Worm (Caenorhabditis elegans) whole organism, L4 larva: ENCODE data around the gene tsct-1.
A peak's percentile ranks its signal among the peaks of the same experiment; 100 is the strongest.

Source experiments
- D1046.2 ChIP-seq: fragments of 200-800 bp; sonication (Bioruptor generic); IDR thresholded peaks from 2 replicates; pipeline ENCODE4 v1.3.6; 2022; ENCODE audit warnings: missing genetic modification characterization, missing compliant biosample characterization
- F10B5.3 ChIP-seq: sonication (generic microtip); optimal IDR thresholded peaks from 2 replicates; lab custom pipeline; 2016; ENCODE audit warnings: mild to moderate bottlenecking, missing genetic modification characterization, missing compliant biosample characterization
- R02D3.7 ChIP-seq: fragments of 150-350 bp; sonication (generic microtip); optimal IDR thresholded peaks from 3 replicates; lab custom pipeline; 2014; ENCODE audit warnings: missing biosample characterization, missing genetic modification characterization
- T26A8.4 ChIP-seq: fragments of 200-800 bp; sonication (Bioruptor generic); IDR thresholded peaks from 2 replicates; pipeline ENCODE4 v1.3.6; 2022; ENCODE audit warnings: missing genetic modification characterization, missing compliant biosample characterization
- Y48G9A.11 ChIP-seq: fragments of 200-800 bp; sonication (Bioruptor generic); IDR thresholded peaks from 2 replicates; pipeline ENCODE4 v1.3.6; 2022; ENCODE audit warnings: missing genetic modification reagents, missing genetic modification characterization, missing compliant biosample characterization
- Y75B8A.6 ChIP-seq: fragments of 200-800 bp; sonication (Bioruptor generic); IDR thresholded peaks from 2 replicates; pipeline ENCODE4 v1.3.6; 2022; ENCODE audit warnings: missing genetic modification reagents, missing genetic modification characterization, missing compliant biosample characterization
- ZK337.2 ChIP-seq: fragments of 200-800 bp; sonication (Bioruptor generic); IDR thresholded peaks from 2 replicates; pipeline ENCODE4 v1.3.6; 2022; ENCODE audit warnings: missing genetic modification reagents, missing genetic modification characterization, missing compliant biosample characterization
- aha-1 ChIP-seq: fragments of 150-350 bp; peaks from one replicate; lab custom pipeline; 2014; ENCODE audit warnings: missing biosample characterization, missing genetic modification characterization
- aly-2 ChIP-seq: sonication (generic microtip); optimal IDR thresholded peaks from 2 replicates; lab custom pipeline; 2018; ENCODE audit warnings: missing biosample characterization, missing genetic modification characterization
- arid-1 ChIP-seq: fragments of 200-800 bp; sonication (Bioruptor generic); conservative IDR thresholded peaks from 2 replicates; pipeline ENCODE4 v1.3.6; 2022; ENCODE audit warnings: missing genetic modification reagents, missing genetic modification characterization, missing compliant biosample characterization
- ceh-20 ChIP-seq: fragments of 200-800 bp; sonication (Bioruptor generic); IDR thresholded peaks from 2 replicates; pipeline ENCODE4 v1.3.6; 2022; ENCODE audit warnings: missing genetic modification reagents, missing genetic modification characterization, missing compliant biosample characterization
- ceh-82 ChIP-seq: sonication (generic microtip); optimal IDR thresholded peaks from 2 replicates; lab custom pipeline; 2017; ENCODE audit warnings: missing biosample characterization, missing genetic modification characterization
- ces-1 ChIP-seq: fragments of 150-350 bp; sonication (generic microtip); optimal IDR thresholded peaks from 4 replicates; lab custom pipeline; 2014; ENCODE audit warnings: missing biosample characterization, missing genetic modification reagents, missing genetic modification characterization
- daf-16 ChIP-seq, 3 experiments: sonication (generic microtip); optimal IDR thresholded peaks; 2 replicates each; lab custom pipeline; 2016 to 2017; ENCODE audit warnings: missing genetic modification characterization in 3 of 3, missing genetic modification reagents in 3 of 3, mild to moderate bottlenecking in 2 of 3, missing compliant biosample characterization in 2 of 3, missing biosample characterization in 1 of 3, moderate library complexity in 1 of 3
- dmd-6 ChIP-seq: fragments of 200-800 bp; sonication (Bioruptor generic); IDR thresholded peaks from 2 replicates; pipeline ENCODE4 v1.3.6; 2022; ENCODE audit warnings: missing genetic modification reagents, missing genetic modification characterization, missing compliant biosample characterization
- dmd-8 ChIP-seq: fragments of 200-800 bp; sonication (Bioruptor generic); IDR thresholded peaks from 2 replicates; pipeline ENCODE4 v1.3.6; 2022; ENCODE audit warnings: missing genetic modification characterization, missing compliant biosample characterization
- dpl-1 ChIP-seq: fragments of 150-350 bp; optimal IDR thresholded peaks from 2 replicates; lab custom pipeline; 2014; ENCODE audit warnings: missing biosample characterization, missing genetic modification reagents, missing genetic modification characterization
- dve-1 ChIP-seq: sonication (generic microtip); optimal IDR thresholded peaks from 2 replicates; lab custom pipeline; 2017; ENCODE audit warnings: antibody characterized with exemption, mild to moderate bottlenecking, missing genetic modification characterization, missing compliant biosample characterization; ENCODE audit not compliant: insufficient read depth
- fkh-10 ChIP-seq: fragments of 150-350 bp; optimal IDR thresholded peaks from 2 replicates; lab custom pipeline; 2014; ENCODE audit warnings: missing biosample characterization, missing genetic modification reagents, missing genetic modification characterization
- hif-1 ChIP-seq, 2 experiments: sonication (generic microtip); optimal IDR thresholded peaks; 2 replicates each; lab custom pipeline; 2016 to 2017; ENCODE audit warnings: missing compliant biosample characterization in 2 of 2, missing genetic modification characterization in 2 of 2, missing genetic modification reagents in 2 of 2, missing genotype in 2 of 2, mild to moderate bottlenecking in 1 of 2
- hlh-30 ChIP-seq: sonication (generic microtip); optimal IDR thresholded peaks from 2 replicates; lab custom pipeline; 2017; ENCODE audit warnings: antibody characterized with exemption, mild to moderate bottlenecking, missing genetic modification characterization, missing compliant biosample characterization; ENCODE audit not compliant: insufficient read depth
- lim-7 ChIP-seq: fragments of 200-800 bp; sonication (Bioruptor generic); IDR thresholded peaks from 2 replicates; pipeline ENCODE4 v1.3.6; 2022; ENCODE audit warnings: missing genetic modification characterization, missing compliant biosample characterization
- lin-13 ChIP-seq: fragments of 150-350 bp; optimal IDR thresholded peaks from 2 replicates; lab custom pipeline; 2014; ENCODE audit warnings: missing biosample characterization, missing genetic modification reagents, missing genetic modification characterization
- lin-38 ChIP-seq: fragments of 200-800 bp; sonication (Bioruptor generic); IDR thresholded peaks from 2 replicates; pipeline ENCODE4 v1.3.6; 2022; ENCODE audit warnings: missing genetic modification reagents, missing genetic modification characterization, missing compliant biosample characterization
- lsy-2 ChIP-seq, 2 experiments: fragments of 150-350 bp in 1 of 2; sonication (generic microtip) in 1 of 2; optimal IDR thresholded peaks; 2 replicates each; lab custom pipeline; 2014 to 2017; ENCODE audit warnings: missing biosample characterization in 2 of 2, missing genetic modification characterization in 2 of 2
- madf-9 ChIP-seq: fragments of 200-800 bp; sonication (Bioruptor generic); conservative IDR thresholded peaks from 2 replicates; pipeline ENCODE4 v1.3.6; 2022; ENCODE audit warnings: missing genetic modification reagents, missing genetic modification characterization, missing compliant biosample characterization
- mdt-29 ChIP-seq: fragments of 200-800 bp; sonication (Bioruptor generic); IDR thresholded peaks from 2 replicates; pipeline ENCODE4 v1.3.6; 2022; ENCODE audit warnings: missing genetic modification reagents, missing genetic modification characterization, missing compliant biosample characterization
- mes-2 ChIP-seq: sonication (generic microtip); optimal IDR thresholded peaks from 2 replicates; lab custom pipeline; 2016; ENCODE audit warnings: missing genotype, mild to moderate bottlenecking, missing genetic modification characterization, missing compliant biosample characterization; ENCODE audit not compliant: poor library complexity, severe bottlenecking
- nhr-102 ChIP-seq: sonication (generic microtip); optimal IDR thresholded peaks from 2 replicates; lab custom pipeline; 2016; ENCODE audit warnings: mild to moderate bottlenecking, missing genetic modification characterization, moderate library complexity, missing compliant biosample characterization
- nhr-11 ChIP-seq: fragments of 150-350 bp; optimal IDR thresholded peaks from 2 replicates; lab custom pipeline; 2014; ENCODE audit warnings: missing biosample characterization, missing genetic modification characterization
- nhr-111 ChIP-seq: fragments of 200-800 bp; sonication (Bioruptor generic); optimal IDR thresholded peaks from 2 replicates; lab custom pipeline; 2018; ENCODE audit warnings: mild to moderate bottlenecking, missing genetic modification characterization, missing compliant biosample characterization
- nhr-237 ChIP-seq: sonication (generic microtip); optimal IDR thresholded peaks from 2 replicates; lab custom pipeline; 2017; ENCODE audit warnings: missing biosample characterization, missing genetic modification characterization
- nhr-25 ChIP-seq: sonication (generic microtip); optimal IDR thresholded peaks from 2 replicates; lab custom pipeline; 2017; ENCODE audit warnings: missing genetic modification characterization, mild to moderate bottlenecking, missing compliant biosample characterization, antibody characterized with exemption, moderate library complexity, borderline replicate concordance; ENCODE audit not compliant: insufficient read depth
- nhr-28 ChIP-seq: fragments of 150-350 bp; optimal IDR thresholded peaks from 2 replicates; lab custom pipeline; 2014; ENCODE audit warnings: missing biosample characterization, missing genetic modification characterization
- nhr-41 ChIP-seq: fragments of 200-800 bp; sonication (Bioruptor generic); IDR thresholded peaks from 2 replicates; pipeline ENCODE4 v1.3.6; 2022; ENCODE audit warnings: missing genetic modification reagents, missing genetic modification characterization, missing compliant biosample characterization
- nhr-48 ChIP-seq: sonication (generic microtip); optimal IDR thresholded peaks from 2 replicates; lab custom pipeline; 2016; ENCODE audit warnings: mild to moderate bottlenecking, missing genetic modification characterization, missing compliant biosample characterization
- nhr-77 ChIP-seq: fragments of 150-350 bp; optimal IDR thresholded peaks from 2 replicates; lab custom pipeline; 2014; ENCODE audit warnings: missing biosample characterization, missing genetic modification characterization
- pqm-1 ChIP-seq: sonication (generic microtip); optimal IDR thresholded peaks from 2 replicates; lab custom pipeline; 2017; ENCODE audit warnings: missing biosample characterization, missing genetic modification characterization
- rbr-2 ChIP-seq: sonication (generic microtip); optimal IDR thresholded peaks from 2 replicates; lab custom pipeline; 2016; ENCODE audit warnings: missing genotype, missing genetic modification characterization, missing compliant biosample characterization
- set-16 ChIP-seq: fragments of 200-800 bp; sonication (Bioruptor generic); IDR thresholded peaks from 2 replicates; pipeline ENCODE4 v1.3.6; 2022; ENCODE audit warnings: missing genetic modification reagents, missing genetic modification characterization, missing compliant biosample characterization
- spr-1 ChIP-seq: sonication (generic microtip); optimal IDR thresholded peaks from 2 replicates; lab custom pipeline; 2016; ENCODE audit warnings: mild to moderate bottlenecking, missing genetic modification characterization, missing compliant biosample characterization
- tra-1 ChIP-seq: fragments of 200-800 bp; sonication (Bioruptor generic); IDR thresholded peaks from 2 replicates; pipeline ENCODE4 v1.3.6; 2022; ENCODE audit warnings: missing genetic modification reagents, missing genetic modification characterization, missing compliant biosample characterization
- unc-62 ChIP-seq, 3 experiments: fragments of 150-350 bp in 1 of 3; sonication (generic microtip); optimal IDR thresholded peaks in 2 of 3; peaks in 1 of 3; 1 replicate in 1 of 3; 2 replicates in 2 of 3; lab custom pipeline; 2014 to 2017; ENCODE audit warnings: missing biosample characterization in 3 of 3, missing genetic modification characterization in 3 of 3, missing genetic modification reagents in 3 of 3, missing genotype in 1 of 3
- vab-7 ChIP-seq: fragments of 200-800 bp; sonication (Bioruptor generic); IDR thresholded peaks from 2 replicates; pipeline ENCODE4 v1.3.6; 2022; ENCODE audit warnings: missing genetic modification reagents, missing genetic modification characterization, missing compliant biosample characterization
- zag-1 ChIP-seq: fragments of 150-350 bp; optimal IDR thresholded peaks from 2 replicates; lab custom pipeline; 2014; ENCODE audit warnings: missing biosample characterization, missing genetic modification characterization

The tsct-1 gene

ce11 chrX:12479027-12479426 is 45.1 kb downstream of the tsct-1 start (continued):
- TF ChIP-seq ceh-82 (tag; lab: Kevin White, UChicago) (no peak), R02D3.7 (no peak), ZK337.2 (GFP tag; lab: Robert Waterston, UW) (no peak)

ce11 chrX:12480447-12480998 is 46.6 kb downstream of the tsct-1 start, which contains the start of gene atf-6:
TSS of gene atf-6 (plus strand) at chrX:12480948.
- peak; percentile 93 for TF ChIP-seq rbr-2 (tag; lab: Kevin White, UChicago)
- TF ChIP-seq lin-38 = peak; percentile 94
- no peak; the same call in 1 of the 2 replicates for TF ChIP-seq vab-7 (GFP tag; lab: Robert Waterston, UW)
- no peak for TF ChIP-seq aly-2 (tag; lab: Kevin White, UChicago)
- peak; percentile 48; the same call in 1 of the 2 replicates for TF ChIP-seq arid-1
- peak; percentile 96 for TF ChIP-seq dve-1 (tag; lab: Kevin White, UChicago)
- peak; percentile 15; the same call in 1 of the 2 replicates for TF ChIP-seq tra-1 (GFP tag; lab: Robert Waterston, UW)
- peak; percentile 59 for TF ChIP-seq nhr-77 (tag; lab: Kevin White, UChicago)
- peak; percentile 96 for TF ChIP-seq set-16 (GFP tag; lab: Robert Waterston, UW)
- peak; percentile 24 for TF ChIP-seq pqm-1 (tag; lab: Kevin White, UChicago)
- peak; percentile 48 for TF ChIP-seq fkh-10 (GFP tag; lab: Kevin White, UChicago)
- no peak for TF ChIP-seq ces-1 (GFP tag; lab: Kevin White, UChicago)
- peak; percentile 48 for TF ChIP-seq dpl-1 (GFP tag; lab: Kevin White, UChicago)
- TF ChIP-seq Y48G9A.11 (GFP tag; lab: Robert Waterston, UW) = no peak
- TF ChIP-seq nhr-48 = peak; percentile 56
- TF ChIP-seq daf-16 (GFP tag; optimal IDR thresholded peaks at IDR 0.05; lab: Kevin White, UChicago) = no peak
- peak; percentile 74 for TF ChIP-seq daf-16 (tag; optimal IDR thresholded peaks at IDR 0.05; lab: Kevin White, UChicago)
- TF ChIP-seq nhr-11 (tag; lab: Kevin White, UChicago) = peak; percentile 69
- peak; percentile 48; the same call in 1 of the 2 replicates for TF ChIP-seq T26A8.4 (GFP tag; lab: Robert Waterston, UW)
- no peak for TF ChIP-seq F10B5.3 (tag; lab: Kevin White, UChicago)
- TF ChIP-seq lsy-2 (tag; optimal IDR thresholded peaks at IDR 0.05; lab: Kevin White, UChicago) = peak; percentile 56 to 83
- 0 out of 2 replicates have a peak, but pooled peaks have one; percentile 41 for TF ChIP-seq ZK337.2 (GFP tag; lab: Robert Waterston, UW)
- TF ChIP-seq lin-13 (GFP tag; lab: Kevin White, UChicago) = peak; percentile 79
- TF ChIP-seq nhr-237 (tag; lab: Kevin White, UChicago) = no peak
- peak; percentile 77 for TF ChIP-seq nhr-102 (tag; lab: Kevin White, UChicago)
- TF ChIP-seq Y75B8A.6 (GFP tag; lab: Robert Waterston, UW) = no peak
- TF ChIP-seq mes-2 (tag; lab: Kevin White, UChicago) = peak; percentile 85
- peak; percentile 29 for TF ChIP-seq spr-1 (tag; lab: Kevin White, UChicago)
- peak; percentile 85 for TF ChIP-seq nhr-28 (tag; lab: Kevin White, UChicago)
- TF ChIP-seq dmd-6 (GFP tag; lab: Robert Waterston, UW) = peak; percentile 84
- TF ChIP-seq unc-62 (GFP tag; optimal IDR thresholded peaks at IDR 0.05 in 1 of 2; lab: Kevin White, UChicago) = peak in 1 of 2 experiments; percentile 96
- no peak for TF ChIP-seq unc-62 (tag; optimal IDR thresholded peaks at IDR 0.05; lab: Kevin White, UChicago)
- peak; percentile 100 for TF ChIP-seq aha-1 (tag; lab: Kevin White, UChicago)
- no peak for TF ChIP-seq D1046.2 (GFP tag; lab: Robert Waterston, UW)
- TF ChIP-seq lim-7 (GFP tag; lab: Robert Waterston, UW) = 0 out of 2 replicates have a peak, but pooled peaks have one; percentile 51
- no peak for TF ChIP-seq nhr-111 (GFP tag; lab: Kevin White, UChicago)
- TF ChIP-seq mdt-29 (GFP tag; lab: Robert Waterston, UW) = no peak
- 0 out of 2 replicates have a peak, but pooled peaks have one; percentile 29 for TF ChIP-seq dmd-8
- peak in 1 of 2 experiments; percentile 79 for TF ChIP-seq hif-1 (tag; optimal IDR thresholded peaks at IDR 0.05; lab: Kevin White, UChicago)
- TF ChIP-seq ceh-20 = peak; percentile 65; the same call in 1 of the 2 replicates
- TF ChIP-seq madf-9 (GFP tag; lab: Robert Waterston, UW) = 0 out of 2 replicates have a peak, but pooled peaks have one; percentile 33
- peak; percentile 73; the same call in 1 of the 2 replicates for TF ChIP-seq nhr-41
- TF ChIP-seq ceh-82 (tag; lab: Kevin White, UChicago) = no peak
- peak; percentile 85 for TF ChIP-seq hlh-30 (tag; lab: Kevin White, UChicago)
- no peak for TF ChIP-seq zag-1 (tag; lab: Kevin White, UChicago)
- peak; percentile 93 for TF ChIP-seq nhr-25 (tag; lab: Kevin White, UChicago)
